Worm (Caenorhabditis elegans) whole organism, young adult: ENCODE measurements around the gene str-52.

Experiments used
- B0019.2 ChIP-seq: fragments of 200-800 bp; sonication (Bioruptor generic); conservative IDR thresholded peaks from 2 replicates; pipeline ENCODE4 v1.3.6; 2022; ENCODE audit warnings: missing genetic modification reagents, missing genetic modification characterization, missing compliant biosample characterization
- B0336.3 ChIP-seq: fragments of 200-800 bp; sonication (Bioruptor generic); IDR thresholded peaks from 2 replicates; pipeline ENCODE4 v1.3.6; 2022; ENCODE audit warnings: missing genetic modification characterization, missing compliant biosample characterization
- C17E4.6 ChIP-seq: fragments of 200-800 bp; sonication (Bioruptor generic); IDR thresholded peaks from 2 replicates; pipeline ENCODE4 v1.3.6; 2022; ENCODE audit warnings: missing genetic modification reagents, missing genetic modification characterization, missing compliant biosample characterization
- F10E7.11 ChIP-seq: sonication (generic microtip); optimal IDR thresholded peaks from 2 replicates; lab custom pipeline; 2017; ENCODE audit warnings: mild to moderate bottlenecking, missing genetic modification characterization, moderate library complexity, missing compliant biosample characterization
- F37B4.10 ChIP-seq: fragments of 200-800 bp; sonication (Bioruptor generic); IDR thresholded peaks from 2 replicates; pipeline ENCODE4 v1.3.6; 2022; ENCODE audit warnings: missing genetic modification characterization, missing compliant biosample characterization
- K12H6.12 ChIP-seq: fragments of 200-800 bp; sonication (Bioruptor generic); optimal IDR thresholded peaks from 2 replicates; lab custom pipeline; 2018; ENCODE audit warnings: mild to moderate bottlenecking, missing genetic modification characterization, missing compliant biosample characterization
- Y53F4B.3 ChIP-seq: fragments of 200-800 bp; sonication (Bioruptor generic); IDR thresholded peaks from 2 replicates; pipeline ENCODE4 v1.3.6; 2022; ENCODE audit warnings: missing genetic modification reagents, missing genetic modification characterization, missing compliant biosample characterization
- Y95B8A.8 ChIP-seq: fragments of 200-800 bp; sonication (Bioruptor generic); IDR thresholded peaks from 2 replicates; pipeline ENCODE4 v1.3.6; 2022; ENCODE audit warnings: missing genetic modification reagents, missing genetic modification characterization, missing compliant biosample characterization
- akir-1 ChIP-seq: fragments of 200-800 bp; sonication (Bioruptor generic); optimal IDR thresholded peaks from 2 replicates; lab custom pipeline; 2018; ENCODE audit warnings: mild to moderate bottlenecking, missing genetic modification characterization, moderate library complexity, missing compliant biosample characterization
- ama-1 ChIP-seq, 3 experiments: fragments of 150-350 bp in 1 of 3; sonication (generic microtip) in 2 of 3; optimal IDR thresholded peaks; 2 replicates each; lab custom pipeline; 2014 to 2018; ENCODE audit warnings: missing biosample characterization in 2 of 3, missing genetic modification characterization in 2 of 3, missing genetic modification reagents in 2 of 3
- aptf-2 ChIP-seq: fragments of 200-800 bp; sonication (Bioruptor generic); conservative IDR thresholded peaks from 2 replicates; pipeline ENCODE4 v1.3.6; 2022; ENCODE audit warnings: missing genetic modification reagents, missing genetic modification characterization, missing compliant biosample characterization
- attf-3 ChIP-seq: fragments of 200-800 bp; sonication (Bioruptor generic); conservative IDR thresholded peaks from 2 replicates; pipeline ENCODE4 v1.3.6; 2022; ENCODE audit warnings: missing genetic modification reagents, missing genetic modification characterization, missing compliant biosample characterization
- attf-5 ChIP-seq: fragments of 200-800 bp; sonication (Bioruptor generic); optimal IDR thresholded peaks from 2 replicates; lab custom pipeline; 2018; ENCODE audit warnings: mild to moderate bottlenecking, missing genetic modification characterization, missing compliant biosample characterization
- attf-6 ChIP-seq: fragments of 200-800 bp; sonication (Bioruptor generic); IDR thresholded peaks from 2 replicates; pipeline ENCODE4 v1.3.6; 2022; ENCODE audit warnings: missing genetic modification reagents, missing genetic modification characterization, missing compliant biosample characterization
- cebp-1 ChIP-seq, 2 experiments: fragments of 200-800 bp in 1 of 2; sonication (Bioruptor generic) in 1 of 2; sonication (generic microtip) in 1 of 2; IDR thresholded peaks in 1 of 2; optimal IDR thresholded peaks in 1 of 2; 2 replicates each; pipeline versions ENCODE4 v1.3.6 to Lab custom; 2017 to 2022; ENCODE audit warnings: missing compliant biosample characterization in 2 of 2, missing genetic modification characterization in 2 of 2, mild to moderate bottlenecking in 1 of 2, missing genetic modification reagents in 1 of 2, moderate library complexity in 1 of 2
- cebp-2 ChIP-seq: fragments of 200-800 bp; sonication (Bioruptor generic); IDR thresholded peaks from 2 replicates; pipeline ENCODE4 v1.3.6; 2022; ENCODE audit warnings: missing genetic modification characterization, missing compliant biosample characterization
- ceh-27 ChIP-seq: fragments of 200-800 bp; sonication (Bioruptor generic); optimal IDR thresholded peaks from 2 replicates; lab custom pipeline; 2018; ENCODE audit warnings: mild to moderate bottlenecking, missing genetic modification characterization, moderate library complexity, missing compliant biosample characterization
- ceh-91 ChIP-seq: fragments of 200-800 bp; sonication (Bioruptor generic); IDR thresholded peaks from 2 replicates; pipeline ENCODE4 v1.3.6; 2022; ENCODE audit warnings: missing genetic modification reagents, missing genetic modification characterization, missing compliant biosample characterization
- die-1 ChIP-seq: sonication (generic microtip); optimal IDR thresholded peaks from 2 replicates; lab custom pipeline; 2016; ENCODE audit warnings: missing genotype, mild to moderate bottlenecking, missing genetic modification characterization, missing compliant biosample characterization
- him-1 ChIP-seq: sonication (generic microtip); optimal IDR thresholded peaks from 2 replicates; lab custom pipeline; 2016; ENCODE audit warnings: missing genotype, missing genetic modification reagents, missing genetic modification characterization, missing compliant biosample characterization
- hmg-1.2 ChIP-seq: fragments of 200-800 bp; sonication (Bioruptor generic); IDR thresholded peaks from 2 replicates; pipeline ENCODE4 v1.3.6; 2022; ENCODE audit warnings: missing genetic modification reagents, missing genetic modification characterization, missing compliant biosample characterization
- hsf-1 ChIP-seq: fragments of 200-800 bp; sonication (Bioruptor generic); IDR thresholded peaks from 2 replicates; pipeline ENCODE4 v1.3.6; 2022; ENCODE audit warnings: missing genetic modification reagents, missing genetic modification characterization, missing compliant biosample characterization
- lag-1 ChIP-seq: fragments of 200-800 bp; sonication (Bioruptor generic); IDR thresholded peaks from 2 replicates; pipeline ENCODE4 v1.3.6; 2022; ENCODE audit warnings: missing genetic modification reagents, missing genetic modification characterization, missing compliant biosample characterization
- lin-35 ChIP-seq, 3 experiments: fragments of 150-350 bp in 2 of 3; sonication (generic microtip) in 1 of 3; optimal IDR thresholded peaks; 2 replicates each; lab custom pipeline; 2014 to 2018; ENCODE audit warnings: missing biosample characterization in 3 of 3, missing genetic modification characterization in 3 of 3, missing genetic modification reagents in 3 of 3
- lin-54 ChIP-seq: fragments of 200-800 bp; sonication (Bioruptor generic); optimal IDR thresholded peaks from 2 replicates; lab custom pipeline; 2018; ENCODE audit warnings: mild to moderate bottlenecking, missing genetic modification characterization, missing compliant biosample characterization
- madf-10 ChIP-seq: sonication (generic microtip); optimal IDR thresholded peaks from 2 replicates; lab custom pipeline; 2016; ENCODE audit warnings: mild to moderate bottlenecking, missing genetic modification characterization, missing compliant biosample characterization
- madf-3 ChIP-seq: fragments of 200-800 bp; sonication (Bioruptor generic); IDR thresholded peaks from 2 replicates; pipeline ENCODE4 v1.3.6; 2022; ENCODE audit warnings: missing genetic modification reagents, missing genetic modification characterization, missing compliant biosample characterization
- nfya-2 ChIP-seq: fragments of 200-800 bp; sonication (Bioruptor generic); IDR thresholded peaks from 2 replicates; pipeline ENCODE4 v1.3.6; 2022; ENCODE audit warnings: missing genetic modification reagents, missing genetic modification characterization, missing compliant biosample characterization
- nhr-179 ChIP-seq: sonication (generic microtip); optimal IDR thresholded peaks from 2 replicates; lab custom pipeline; 2016; ENCODE audit warnings: mild to moderate bottlenecking, missing genetic modification characterization, missing compliant biosample characterization
- nhr-27 ChIP-seq: fragments of 200-800 bp; sonication (Bioruptor generic); optimal IDR thresholded peaks from 2 replicates; lab custom pipeline; 2018; ENCODE audit warnings: mild to moderate bottlenecking, missing genetic modification characterization, moderate library complexity, missing compliant biosample characterization
- nhr-80 ChIP-seq: sonication (generic microtip); optimal IDR thresholded peaks from 2 replicates; lab custom pipeline; 2016; ENCODE audit warnings: missing genetic modification characterization, missing compliant biosample characterization
- pha-4 ChIP-seq: fragments of 150-350 bp; sonication (generic microtip); optimal IDR thresholded peaks from 2 replicates; lab custom pipeline; 2014; ENCODE audit warnings: missing biosample characterization, missing genetic modification reagents, missing genetic modification characterization
- rpc-1 ChIP-seq, 2 experiments: fragments of 150-350 bp in 1 of 2; sonication (generic microtip) in 1 of 2; optimal IDR thresholded peaks; 2 replicates each; lab custom pipeline; 2014 to 2018; ENCODE audit warnings: missing biosample characterization in 1 of 2, missing genetic modification characterization in 1 of 2, missing genetic modification reagents in 1 of 2, missing genotype in 1 of 2
- snpc-1.3 ChIP-seq: sonication (generic microtip); optimal IDR thresholded peaks from 2 replicates; lab custom pipeline; 2017; ENCODE audit warnings: missing genetic modification characterization, mild to moderate bottlenecking, missing compliant biosample characterization, antibody characterized with exemption, moderate library complexity, missing genotype, missing genetic modification reagents; ENCODE audit not compliant: insufficient read depth
- sptf-2 ChIP-seq: fragments of 200-800 bp; sonication (Bioruptor generic); optimal IDR thresholded peaks from 2 replicates; lab custom pipeline; 2018; ENCODE audit warnings: mild to moderate bottlenecking, missing genetic modification characterization, missing compliant biosample characterization
- tlf-1 ChIP-seq: fragments of 200-800 bp; sonication (Bioruptor generic); optimal IDR thresholded peaks from 2 replicates; lab custom pipeline; 2018; ENCODE audit warnings: mild to moderate bottlenecking, missing genetic modification characterization, missing compliant biosample characterization
- zim-3 ChIP-seq: sonication (generic microtip); optimal IDR thresholded peaks from 2 replicates; lab custom pipeline; 2017; ENCODE audit warnings: mild to moderate bottlenecking, missing genetic modification characterization, moderate library complexity, missing compliant biosample characterization
- ztf-18 ChIP-seq: sonication (generic microtip); optimal IDR thresholded peaks from 2 replicates; lab custom pipeline; 2016; ENCODE audit warnings: missing genotype, mild to moderate bottlenecking, missing genetic modification characterization, missing compliant biosample characterization

The str-52 gene

DNA sequence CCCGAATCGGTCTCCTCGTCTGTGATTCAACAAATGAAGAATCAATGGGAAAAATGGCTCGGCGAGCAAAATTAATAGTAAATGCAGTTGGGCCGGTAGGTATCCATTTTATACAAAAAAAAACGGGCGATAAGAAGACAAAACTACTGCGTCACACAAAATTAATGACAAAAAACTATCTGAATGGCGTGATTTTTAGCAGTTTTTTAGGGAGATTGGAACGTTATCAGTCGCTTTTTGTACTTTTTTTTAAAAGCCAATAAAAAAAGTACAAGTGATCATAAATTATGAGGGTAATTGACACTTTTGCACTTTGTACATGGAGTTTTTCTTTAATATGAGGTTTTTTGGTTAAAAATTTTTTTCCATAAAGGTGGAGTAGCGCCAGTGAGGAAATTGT, 22.8 kb downstream of the str-52 start:
- TF ChIP-seq B0336.3 (GFP tag; lab: Robert Waterston, UW) = no peak
- TF ChIP-seq nhr-80 (tag; lab: Kevin White, UChicago) = peak; percentile 62
- TF ChIP-seq nfya-2 = no peak
- TF ChIP-seq cebp-1 (GFP tag; IDR thresholded peaks at IDR 0.05; lab: Robert Waterston, UW) = no peak
- TF ChIP-seq cebp-1 (tag; optimal IDR thresholded peaks at IDR 0.05; lab: Kevin White, UChicago) = no peak
- no peak for TF ChIP-seq attf-3 (GFP tag; lab: Robert Waterston, UW)
- TF ChIP-seq F37B4.10 = no peak
- no peak for TF ChIP-seq sptf-2 (GFP tag; lab: Kevin White, UChicago)
- no peak for TF ChIP-seq K12H6.12 (tag; lab: Kevin White, UChicago)

DNA sequence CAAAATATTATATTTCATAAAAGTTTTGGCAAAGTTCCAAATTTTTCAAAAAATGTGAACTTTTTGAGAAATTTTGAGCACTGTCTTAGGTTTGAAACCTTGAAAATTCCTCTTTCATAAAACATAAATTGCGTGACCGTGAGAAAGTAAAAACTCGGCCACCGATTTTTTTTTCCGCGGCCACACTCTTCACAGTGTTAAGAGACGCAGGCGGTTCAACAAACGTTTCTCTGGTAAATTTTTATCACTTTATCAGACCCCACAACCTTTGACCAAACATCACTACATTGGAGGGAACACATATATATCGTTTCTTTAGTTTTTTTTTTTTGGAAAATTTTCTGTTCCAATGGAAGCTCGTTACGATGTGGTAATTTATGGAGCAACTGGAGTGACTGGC, 23.4 kb downstream of the str-52 start, which contains the start of gene F22F7.2:
Gene F22F7.2, plus strand, starts transcription at position 266 of the 400 bp plus-strand sequence.
- TF ChIP-seq nhr-80 (tag; lab: Kevin White, UChicago) = peak; percentile 2
- TF ChIP-seq hmg-1.2 (GFP tag; lab: Robert Waterston, UW) = peak; percentile 23; the same call in 1 of the 2 replicates
- no peak for TF ChIP-seq C17E4.6 (GFP tag; lab: Robert Waterston, UW)
- TF ChIP-seq attf-5 (GFP tag; lab: Kevin White, UChicago) = peak; percentile 3
- TF ChIP-seq cebp-2 (GFP tag; lab: Robert Waterston, UW) = no peak

DNA sequence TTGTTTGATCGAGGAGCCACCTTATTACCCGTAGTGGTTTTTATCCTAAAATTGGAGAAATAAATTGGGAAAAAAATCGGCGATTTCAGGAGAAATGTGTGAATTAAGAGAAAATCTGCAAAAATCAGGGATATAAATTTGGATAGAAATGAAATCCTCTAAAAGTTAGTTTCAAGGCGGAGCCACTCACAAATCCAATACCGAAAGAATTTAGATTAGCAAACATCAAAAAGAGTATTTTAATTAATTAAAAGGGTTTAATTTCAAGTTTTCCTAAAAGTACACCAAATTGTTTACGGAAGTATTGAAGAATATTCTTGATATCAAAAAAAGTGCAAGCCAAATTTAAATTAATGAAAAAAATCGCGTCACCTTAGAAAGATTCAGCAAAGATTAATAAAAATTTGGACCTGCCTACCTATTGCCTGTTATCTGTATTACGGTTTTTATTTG, 24.0 kb downstream of the str-52 start, which contains the start of gene F22F7.8:
Gene F22F7.8, minus strand, starts transcription at position 51 of the 453 bp plus-strand sequence.
- no peak for TF ChIP-seq die-1 (tag; lab: Kevin White, UChicago)
- TF ChIP-seq, all 124 proteins: peak for 0

DNA sequence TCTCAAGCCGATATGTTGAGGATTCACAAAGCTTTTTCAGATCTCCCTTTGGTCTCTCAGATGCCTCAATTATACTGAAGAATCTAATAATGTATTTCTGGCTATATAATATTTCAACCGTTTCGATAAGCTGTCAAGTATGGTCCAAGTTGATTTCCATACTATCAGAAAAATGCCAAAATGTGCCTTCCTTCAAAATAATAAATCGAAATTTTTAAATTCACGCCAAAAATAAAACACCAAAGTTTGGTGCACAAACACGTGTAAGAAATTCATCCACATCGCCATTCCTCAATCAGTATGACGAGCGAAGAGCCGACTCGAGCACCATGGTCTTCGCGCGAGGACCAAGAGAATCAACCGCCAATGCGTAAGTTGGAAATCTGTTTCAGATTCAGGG, 26.4 kb downstream of the str-52 start, which contains the start of gene F22F7.11:
Gene F22F7.11, plus strand, starts transcription at position 301 of the 400 bp plus-strand sequence.
- no peak for TF ChIP-seq lin-35 (GFP tag; optimal IDR thresholded peaks at IDR 0.05; lab: Kevin White, UChicago)
- no peak for TF ChIP-seq rpc-1 (optimal IDR thresholded peaks at IDR 0.05; lab: Kevin White, UChicago)
- TF ChIP-seq rpc-1 (tag; optimal IDR thresholded peaks at IDR 0.05; lab: Kevin White, UChicago) = no peak
- TF ChIP-seq him-1 = no peak
- TF ChIP-seq ceh-27 (GFP tag; lab: Kevin White, UChicago) = no peak
- no peak for TF ChIP-seq snpc-1.3 (tag; lab: Kevin White, UChicago)
- TF ChIP-seq hsf-1 (GFP tag; lab: Robert Waterston, UW) = no peak
- no peak for TF ChIP-seq madf-3
- no peak for TF ChIP-seq pha-4 (tag; lab: Kevin White, UChicago)

DNA sequence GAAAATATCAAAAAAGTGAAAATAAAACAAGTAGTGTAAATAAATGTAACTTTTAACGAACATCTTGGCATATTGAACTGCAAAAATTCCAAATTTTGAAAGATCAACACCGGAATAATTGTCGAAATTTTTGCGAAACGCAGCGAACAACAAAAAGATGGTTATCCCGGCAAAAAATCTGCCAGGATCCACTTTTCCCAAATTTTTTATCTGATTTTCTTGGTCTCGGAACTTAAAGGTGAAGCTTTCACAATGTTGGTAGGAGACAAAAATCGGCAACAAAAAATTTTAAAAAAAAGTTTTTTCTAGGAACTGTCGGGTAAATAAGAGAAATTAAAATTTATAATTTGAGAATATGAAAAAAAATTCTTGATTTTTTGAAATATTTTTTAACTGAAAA, 27.4 kb downstream of the str-52 start, which contains the start of gene bgnt-1.2:
Gene bgnt-1.2, minus strand, starts transcription at position 101 of the 400 bp plus-strand sequence.
- no peak for TF ChIP-seq attf-5 (GFP tag; lab: Kevin White, UChicago)
- no peak for TF ChIP-seq zim-3 (tag; lab: Kevin White, UChicago)
- TF ChIP-seq nhr-179 (tag; lab: Kevin White, UChicago) = no peak
- TF ChIP-seq nhr-27 (tag; lab: Kevin White, UChicago) = no peak
- TF ChIP-seq Y53F4B.3 = no peak
- TF ChIP-seq lag-1 (GFP tag; lab: Robert Waterston, UW) = no peak

DNA sequence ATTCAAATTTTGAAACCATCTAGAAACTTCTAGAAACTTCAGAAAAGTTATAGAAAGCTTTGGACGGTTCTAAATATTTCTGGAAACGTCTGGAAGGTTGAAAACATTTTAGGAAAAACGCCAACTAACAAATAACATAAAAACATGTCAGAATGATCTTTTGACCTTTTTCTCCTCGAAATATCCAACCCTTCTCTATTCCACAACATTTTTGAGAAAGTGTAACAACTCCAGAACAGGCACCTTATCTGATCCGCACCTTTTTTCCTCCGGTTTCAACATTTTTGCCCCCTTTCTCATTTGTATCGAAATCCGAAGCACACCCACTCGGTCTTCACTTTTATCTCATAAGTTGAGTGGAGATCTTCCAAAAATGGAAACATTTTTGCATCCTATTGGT, 35.6 kb downstream of the str-52 start, which contains the start of gene F22F7.3:
Gene F22F7.3, plus strand, starts transcription at position 301 of the 400 bp plus-strand sequence.
- TF ChIP-seq madf-10 (tag; lab: Kevin White, UChicago) = no peak
- no peak for TF ChIP-seq attf-6 (GFP tag; lab: Robert Waterston, UW)
- TF ChIP-seq lin-54 (GFP tag; lab: Kevin White, UChicago) = no peak
- TF ChIP-seq ama-1 (optimal IDR thresholded peaks at IDR 0.05; lab: Kevin White, UChicago) = no peak
- no peak for TF ChIP-seq ama-1 (GFP tag; optimal IDR thresholded peaks at IDR 0.05; lab: Kevin White, UChicago)
- TF ChIP-seq hsf-1 (GFP tag; lab: Robert Waterston, UW) = no peak
- no peak for TF ChIP-seq aptf-2 (GFP tag; lab: Robert Waterston, UW)
- TF ChIP-seq Y95B8A.8 (GFP tag; lab: Robert Waterston, UW) = no peak
- TF ChIP-seq B0019.2 = no peak
- TF ChIP-seq tlf-1 (GFP tag; lab: Kevin White, UChicago) = no peak
- no peak for TF ChIP-seq die-1 (tag; lab: Kevin White, UChicago)
- TF ChIP-seq ceh-91 = no peak
- TF ChIP-seq C17E4.6 (GFP tag; lab: Robert Waterston, UW) = no peak
- TF ChIP-seq F10E7.11 (tag; lab: Kevin White, UChicago) = no peak
- TF ChIP-seq akir-1 = no peak
- no peak for TF ChIP-seq ztf-18
